Worm (Caenorhabditis elegans) whole organism, L2 larva: ENCODE results near the gene nipi-4.

Experiments used
- C34F6.9 ChIP-seq: fragments of 150-350 bp; optimal IDR thresholded peaks from 2 replicates; lab custom pipeline; 2014; ENCODE audit warnings: missing biosample characterization, missing genetic modification characterization
- F13H6.1 ChIP-seq: sonication (generic microtip); optimal IDR thresholded peaks from 2 replicates; lab custom pipeline; 2016; ENCODE audit warnings: missing genetic modification characterization, missing compliant biosample characterization
- R02D3.7 ChIP-seq: fragments of 150-350 bp; optimal IDR thresholded peaks from 2 replicates; lab custom pipeline; 2014; ENCODE audit warnings: missing biosample characterization, missing genetic modification characterization
- ZK546.5 ChIP-seq: sonication (generic microtip); optimal IDR thresholded peaks from 2 replicates; lab custom pipeline; 2017; ENCODE audit warnings: missing biosample characterization, missing genetic modification characterization
- alr-1 ChIP-seq: fragments of 150-350 bp; optimal IDR thresholded peaks from 2 replicates; lab custom pipeline; 2014; ENCODE audit warnings: missing biosample characterization, missing genetic modification characterization
- aly-2 ChIP-seq: fragments of 150-350 bp; optimal IDR thresholded peaks from 2 replicates; lab custom pipeline; 2014; ENCODE audit warnings: missing biosample characterization, missing genetic modification characterization
- ama-1 ChIP-seq: fragments of 150-350 bp; optimal IDR thresholded peaks from 2 replicates; lab custom pipeline; 2018; ENCODE audit warnings: inconsistent platforms
- ceh-16 ChIP-seq: fragments of 150-350 bp; optimal IDR thresholded peaks from 2 replicates; lab custom pipeline; 2014; ENCODE audit warnings: missing biosample characterization, missing genetic modification characterization
- ceh-82 ChIP-seq: fragments of 150-350 bp; optimal IDR thresholded peaks from 2 replicates; lab custom pipeline; 2014; ENCODE audit warnings: missing biosample characterization, missing genetic modification characterization
- dmd-4 ChIP-seq: sonication (generic microtip); optimal IDR thresholded peaks from 2 replicates; lab custom pipeline; 2017; ENCODE audit warnings: missing biosample characterization, missing genetic modification characterization
- elt-3 ChIP-seq: sonication (generic microtip); optimal IDR thresholded peaks from 2 replicates; lab custom pipeline; 2017; ENCODE audit warnings: missing biosample characterization, missing genetic modification characterization
- fos-1 ChIP-seq: fragments of 150-350 bp; optimal IDR thresholded peaks from 2 replicates; lab custom pipeline; 2014; ENCODE audit warnings: missing biosample characterization, missing genetic modification characterization
- gmeb-1 ChIP-seq: fragments of 150-350 bp; optimal IDR thresholded peaks from 2 replicates; lab custom pipeline; 2014; ENCODE audit warnings: missing biosample characterization, missing genetic modification characterization
- lin-11 ChIP-seq: fragments of 150-350 bp; sonication (generic microtip); optimal IDR thresholded peaks from 2 replicates; lab custom pipeline; 2014; ENCODE audit warnings: missing biosample characterization, missing genetic modification characterization, inconsistent platforms, mixed read lengths
- lin-39 ChIP-seq: fragments of 150-350 bp; optimal IDR thresholded peaks from 2 replicates; lab custom pipeline; 2014; ENCODE audit warnings: missing biosample characterization, missing genetic modification reagents, missing genetic modification characterization
- lsy-2 ChIP-seq, 2 experiments: fragments of 150-350 bp in 1 of 2; sonication (generic microtip) in 1 of 2; optimal IDR thresholded peaks; 2 replicates each; lab custom pipeline; 2014 to 2017; ENCODE audit warnings: missing biosample characterization in 2 of 2, missing genetic modification characterization in 2 of 2
- mab-5 ChIP-seq: fragments of 150-350 bp; optimal IDR thresholded peaks from 2 replicates; lab custom pipeline; 2014; ENCODE audit warnings: missing biosample characterization, missing genetic modification characterization
- mbf-1 ChIP-seq: sonication (generic microtip); optimal IDR thresholded peaks from 2 replicates; lab custom pipeline; 2017; ENCODE audit warnings: missing biosample characterization, missing genetic modification characterization
- mdl-1 ChIP-seq, 2 experiments: fragments of 150-350 bp in 1 of 2; sonication (generic microtip) in 1 of 2; optimal IDR thresholded peaks; 2 replicates each; lab custom pipeline; 2017; ENCODE audit warnings: missing biosample characterization in 2 of 2, missing genetic modification characterization in 2 of 2
- nhr-10 ChIP-seq: sonication (generic microtip); optimal IDR thresholded peaks from 2 replicates; lab custom pipeline; 2017; ENCODE audit warnings: missing biosample characterization, missing genetic modification characterization
- nhr-11 ChIP-seq: fragments of 150-350 bp; optimal IDR thresholded peaks from 2 replicates; lab custom pipeline; 2014; ENCODE audit warnings: missing biosample characterization, missing genetic modification characterization
- nhr-12 ChIP-seq: fragments of 150-350 bp; optimal IDR thresholded peaks from 2 replicates; lab custom pipeline; 2014; ENCODE audit warnings: missing biosample characterization, missing genetic modification characterization
- nhr-129 ChIP-seq: fragments of 150-350 bp; optimal IDR thresholded peaks from 2 replicates; lab custom pipeline; 2014; ENCODE audit warnings: missing biosample characterization, missing genetic modification characterization
- nhr-21 ChIP-seq: fragments of 150-350 bp; optimal IDR thresholded peaks from 2 replicates; lab custom pipeline; 2014; ENCODE audit warnings: missing biosample characterization, missing genetic modification characterization
- nhr-23 ChIP-seq: fragments of 150-350 bp; optimal IDR thresholded peaks from 2 replicates; lab custom pipeline; 2014; ENCODE audit warnings: missing biosample characterization, missing genetic modification reagents, missing genetic modification characterization
- nhr-25 ChIP-seq: fragments of 150-350 bp; sonication (generic microtip); optimal IDR thresholded peaks from 3 replicates; lab custom pipeline; 2014; ENCODE audit warnings: missing biosample characterization, missing genetic modification characterization
- nhr-6 ChIP-seq: fragments of 150-350 bp; optimal IDR thresholded peaks from 2 replicates; lab custom pipeline; 2014; ENCODE audit warnings: missing biosample characterization, missing genetic modification characterization
- nhr-77 ChIP-seq: fragments of 150-350 bp; optimal IDR thresholded peaks from 2 replicates; lab custom pipeline; 2014; ENCODE audit warnings: missing biosample characterization, missing genetic modification characterization
- peb-1 ChIP-seq: fragments of 150-350 bp; optimal IDR thresholded peaks from 2 replicates; lab custom pipeline; 2014; ENCODE audit warnings: missing biosample characterization, missing genetic modification characterization
- sem-4 ChIP-seq: fragments of 150-350 bp; optimal IDR thresholded peaks from 2 replicates; lab custom pipeline; 2014; ENCODE audit warnings: missing biosample characterization, missing genetic modification reagents, missing genetic modification characterization
- skn-1 ChIP-seq: sonication (generic microtip); optimal IDR thresholded peaks from 2 replicates; lab custom pipeline; 2017; ENCODE audit warnings: missing biosample characterization, missing genetic modification characterization
- sma-3 ChIP-seq: sonication (generic microtip); optimal IDR thresholded peaks from 2 replicates; lab custom pipeline; 2016; ENCODE audit warnings: missing genetic modification reagents, missing genetic modification characterization, missing compliant biosample characterization
- sma-9 ChIP-seq, 2 experiments: fragments of 150-350 bp in 1 of 2; sonication (generic microtip) in 1 of 2; optimal IDR thresholded peaks; 2 replicates each; lab custom pipeline; 2014 to 2016; ENCODE audit warnings: missing genetic modification characterization in 2 of 2, mild to moderate bottlenecking in 1 of 2, missing biosample characterization in 1 of 2, missing compliant biosample characterization in 1 of 2, missing genetic modification reagents in 1 of 2, moderate library complexity in 1 of 2
- unc-62 ChIP-seq: fragments of 150-350 bp; optimal IDR thresholded peaks from 2 replicates; lab custom pipeline; 2014; ENCODE audit warnings: missing biosample characterization, missing genetic modification reagents, missing genetic modification characterization
- zag-1 ChIP-seq: fragments of 150-350 bp; optimal IDR thresholded peaks from 2 replicates; lab custom pipeline; 2014; ENCODE audit warnings: missing biosample characterization, missing genetic modification characterization
- ztf-1 ChIP-seq: fragments of 200-800 bp; sonication (Bioruptor generic); conservative IDR thresholded peaks from 2 replicates; pipeline ENCODE4 v1.3.6; 2022; ENCODE audit warnings: missing genetic modification characterization, missing compliant biosample characterization
- ztf-11 ChIP-seq: sonication (generic microtip); optimal IDR thresholded peaks from 2 replicates; lab custom pipeline; 2017; ENCODE audit warnings: missing biosample characterization, missing genetic modification characterization
- ztf-4 ChIP-seq: fragments of 150-350 bp; optimal IDR thresholded peaks from 2 replicates; lab custom pipeline; 2014; ENCODE audit warnings: missing biosample characterization, missing genetic modification characterization

Gene nipi-4

DNA sequence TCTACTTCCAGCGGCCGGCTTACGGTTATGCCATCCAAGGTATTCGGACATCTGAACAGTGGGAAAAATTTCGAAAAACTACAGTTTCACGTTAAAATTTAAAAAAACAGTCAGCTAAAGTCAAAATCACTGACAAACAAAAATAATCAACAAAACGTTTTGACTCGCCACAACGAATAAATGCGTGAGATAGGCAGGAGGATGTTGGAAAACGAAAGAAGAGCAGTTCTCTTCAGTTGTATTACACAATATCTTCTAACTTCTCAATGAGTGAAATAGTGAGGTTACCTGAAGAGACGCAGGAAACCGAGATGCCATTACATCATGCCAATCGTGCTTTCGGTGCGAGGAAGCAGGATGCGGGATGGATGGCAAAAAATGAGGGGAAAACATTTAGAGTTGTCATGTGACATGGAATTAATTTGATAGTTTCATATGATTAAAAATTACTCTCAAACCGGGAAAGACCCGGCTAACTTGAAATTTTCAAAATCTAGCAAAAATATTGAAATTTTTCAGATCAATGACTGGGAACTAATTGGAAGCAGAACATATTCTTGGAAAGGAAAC, 23.3 kb upstream of the nipi-4 start, which contains the start of gene F40A3.6:
Gene F40A3.6, minus strand, starts transcription at position 51 of the 570 bp plus-strand sequence.
- no peak for TF ChIP-seq nhr-12 (tag; lab: Kevin White, UChicago)
- no peak for TF ChIP-seq ztf-4 (tag; lab: Kevin White, UChicago)
- TF ChIP-seq alr-1 (tag; lab: Kevin White, UChicago): no peak
- TF ChIP-seq nhr-10: no peak
- TF ChIP-seq skn-1 (tag; lab: Kevin White, UChicago): no peak
- peak; percentile 3 for TF ChIP-seq sem-4 (tag; lab: Kevin White, UChicago)
- no peak for TF ChIP-seq gmeb-1 (tag; lab: Kevin White, UChicago)
- no peak for TF ChIP-seq nhr-25
- no peak for TF ChIP-seq aly-2 (tag; lab: Kevin White, UChicago)
- TF ChIP-seq zag-1 (tag; lab: Kevin White, UChicago): no peak
- TF ChIP-seq lsy-2 (tag; optimal IDR thresholded peaks at IDR 0.05; lab: Kevin White, UChicago): peak in 1 of 2 experiments; percentile 44
- TF ChIP-seq nhr-129 (tag; lab: Kevin White, UChicago): peak; percentile 92
- TF ChIP-seq nhr-23 (tag; lab: Kevin White, UChicago): no peak
- no peak for TF ChIP-seq lin-39 (tag; lab: Kevin White, UChicago)
- no peak for TF ChIP-seq dmd-4
- TF ChIP-seq nhr-21: no peak
- no peak for TF ChIP-seq sma-3 (GFP tag; lab: Kevin White, UChicago)
- no peak for TF ChIP-seq mdl-1 (tag; optimal IDR thresholded peaks at IDR 0.05; lab: Kevin White, UChicago)
- no peak for TF ChIP-seq R02D3.7 (tag; lab: Kevin White, UChicago)
- TF ChIP-seq ztf-1 (GFP tag; lab: Robert Waterston, UW): no peak
- no peak for TF ChIP-seq mbf-1
- no peak for TF ChIP-seq ztf-11 (tag; lab: Kevin White, UChicago)
- peak; percentile 34 for TF ChIP-seq F13H6.1 (tag; lab: Kevin White, UChicago)
- no peak for TF ChIP-seq ceh-82 (tag; lab: Kevin White, UChicago)
- TF ChIP-seq lin-11: no peak
- no peak for TF ChIP-seq ceh-16
- TF ChIP-seq mab-5 (tag; lab: Kevin White, UChicago): no peak
- peak; percentile 71 for TF ChIP-seq C34F6.9 (tag; lab: Kevin White, UChicago)
- TF ChIP-seq peb-1 (tag; lab: Kevin White, UChicago): no peak
- TF ChIP-seq ZK546.5 (tag; lab: Kevin White, UChicago): no peak
- no peak for TF ChIP-seq nhr-11 (tag; lab: Kevin White, UChicago)
- no peak for TF ChIP-seq elt-3 (tag; lab: Kevin White, UChicago)
- TF ChIP-seq ama-1: no peak
- TF ChIP-seq fos-1 (tag; lab: Kevin White, UChicago): no peak
- TF ChIP-seq sma-9 (GFP tag; optimal IDR thresholded peaks at IDR 0.05; lab: Kevin White, UChicago): peak; percentile 49
- no peak for TF ChIP-seq sma-9 (tag; optimal IDR thresholded peaks at IDR 0.05; lab: Kevin White, UChicago)
- no peak for TF ChIP-seq nhr-6

ce11 chrV:7891230-7891629, 20.6 kb upstream of the nipi-4 start, which contains the start of gene F40A3.1:
TSS of gene F40A3.1 (plus strand) at chrV:7891530.
- TF ChIP-seq nhr-77 (tag; lab: Kevin White, UChicago): no peak
- no peak for TF ChIP-seq mab-5 (tag; lab: Kevin White, UChicago)
- TF ChIP-seq nhr-129 (tag; lab: Kevin White, UChicago): no peak
- TF ChIP-seq, all 48 proteins: peak for 0

- peak; percentile 50 for TF ChIP-seq fos-1 (tag; lab: Kevin White, UChicago)
- TF ChIP-seq unc-62 (GFP tag; lab: Kevin White, UChicago): no peak
- no peak for TF ChIP-seq lin-39 (tag; lab: Kevin White, UChicago)
- no peak for TF ChIP-seq nhr-6
Observed at ce11 chrV:7888036-7888435, 17.4 kb upstream of the nipi-4 start.

ce11 chrV:7884441-7884840, 13.8 kb upstream of the nipi-4 start:
- peak; percentile 3 for TF ChIP-seq sem-4 (tag; lab: Kevin White, UChicago)
- TF ChIP-seq nhr-6: no peak
- TF ChIP-seq alr-1 (tag; lab: Kevin White, UChicago): no peak
- TF ChIP-seq nhr-129 (tag; lab: Kevin White, UChicago): peak; percentile 19
- TF ChIP-seq C34F6.9 (tag; lab: Kevin White, UChicago): peak; percentile 21
- no peak for TF ChIP-seq mab-5 (tag; lab: Kevin White, UChicago)
- no peak for TF ChIP-seq nhr-25
- TF ChIP-seq ceh-82 (tag; lab: Kevin White, UChicago): no peak
